Fruit fly (Drosophila melanogaster) Kc167 (cell line): ENCODE results near the gene capt.

ENCODE experiments used
- Sin3A ChIP-seq: fragments of >200 bp; optimal IDR thresholded peaks from 2 replicates; lab custom pipeline; 2018; ENCODE audit warnings: missing external identifiers
- insv ChIP-seq: fragments of >200 bp; optimal IDR thresholded peaks from 3 replicates; lab custom pipeline; 2018; ENCODE audit warnings: missing external identifiers
- psq ChIP-seq: fragments of >200 bp; optimal IDR thresholded peaks from 2 replicates; lab custom pipeline; 2017; ENCODE audit warnings: missing external identifiers
- ttk ChIP-seq: sonication (Bioruptor generic); optimal IDR thresholded peaks from 2 replicates; lab custom pipeline; 2017; ENCODE audit warnings: missing external identifiers

- TF ChIP-seq ttk (lab: Kevin White, UChicago) (no peak), psq (lab: Kevin White, UChicago) (no peak), insv (lab: Kevin White, UChicago) (no peak), Sin3A (no peak)
These were observed 8.3 kb upstream of the capt start, which contains the start of gene CG14341 for dm6 chr2L:1166326-1166725.
